Fruit fly (Drosophila melanogaster) whole organism, adult: ENCODE measurements around the gene Irk1.

Source experiments
- CG11617 ChIP-seq: fragments of 200-800 bp; sonication (Bioruptor generic); optimal IDR thresholded peaks from 2 replicates; lab custom pipeline; 2017; ENCODE audit warnings: mild to moderate bottlenecking, missing biosample characterization, missing genetic modification reagents, missing genetic modification characterization
- CG12768 ChIP-seq: fragments of 200-800 bp; sonication (Bioruptor generic); optimal IDR thresholded peaks from 2 replicates; lab custom pipeline; 2017; ENCODE audit warnings: missing biosample characterization, missing genetic modification characterization, mild to moderate bottlenecking, moderate library complexity, missing genetic modification reagents
- CG14711 ChIP-seq: fragments of 200-800 bp; sonication (Bioruptor generic); optimal IDR thresholded peaks from 2 replicates; lab custom pipeline; 2018; ENCODE audit warnings: missing biosample characterization, mild to moderate bottlenecking, missing genetic modification characterization, moderate library complexity
- CG1620 ChIP-seq: fragments of 200-800 bp; sonication (Bioruptor generic); optimal IDR thresholded peaks from 2 replicates; lab custom pipeline; 2016; ENCODE audit warnings: missing biosample characterization, missing genetic modification characterization
- CG33017 ChIP-seq: fragments of 200-800 bp; sonication (Bioruptor generic); optimal IDR thresholded peaks from 2 replicates; lab custom pipeline; 2018; ENCODE audit warnings: missing biosample characterization, mild to moderate bottlenecking, missing genetic modification characterization, moderate library complexity
- CG5204 ChIP-seq: fragments of 200-800 bp; sonication (Bioruptor generic); optimal IDR thresholded peaks from 2 replicates; lab custom pipeline; 2016; ENCODE audit warnings: missing biosample characterization, missing genetic modification characterization
- CG7045 ChIP-seq: fragments of 200-800 bp; sonication (Bioruptor generic); optimal IDR thresholded peaks from 2 replicates; lab custom pipeline; 2017; ENCODE audit warnings: missing biosample characterization, mild to moderate bottlenecking, missing genetic modification characterization
- CG7101 ChIP-seq: fragments of 200-800 bp; sonication (Bioruptor generic); optimal IDR thresholded peaks from 2 replicates; lab custom pipeline; 2018; ENCODE audit warnings: missing biosample characterization, mild to moderate bottlenecking, missing genetic modification characterization, moderate library complexity
- Clk ChIP-seq: fragments of 200-800 bp; sonication (Bioruptor generic); optimal IDR thresholded peaks from 2 replicates; lab custom pipeline; 2017; ENCODE audit warnings: missing biosample characterization, missing genetic modification characterization
- Crg-1 ChIP-seq: fragments of 200-800 bp; sonication (Bioruptor generic); optimal IDR thresholded peaks from 2 replicates; lab custom pipeline; 2016; ENCODE audit warnings: missing biosample characterization, missing genetic modification characterization
- Hr96 ChIP-seq: fragments of 200-800 bp; sonication (Bioruptor generic); optimal IDR thresholded peaks from 2 replicates; lab custom pipeline; 2016; ENCODE audit warnings: missing biosample characterization, missing genetic modification characterization
- Mnt ChIP-seq: fragments of 200-800 bp; sonication (Bioruptor generic); optimal IDR thresholded peaks from 2 replicates; lab custom pipeline; 2016; ENCODE audit warnings: missing biosample characterization, mild to moderate bottlenecking, missing genetic modification characterization
- bab1 ChIP-seq: fragments of 200-800 bp; sonication (Bioruptor generic); optimal IDR thresholded peaks from 3 replicates; lab custom pipeline; 2019; ENCODE audit warnings: missing biosample characterization, mild to moderate bottlenecking, missing genetic modification characterization, moderate library complexity
- cic ChIP-seq: fragments of 200-800 bp; sonication (Bioruptor generic); optimal IDR thresholded peaks from 2 replicates; lab custom pipeline; 2017; ENCODE audit warnings: missing biosample characterization, mild to moderate bottlenecking, missing genetic modification characterization, moderate library complexity
- cnc ChIP-seq, 2 experiments: fragments of >200 bp; optimal IDR thresholded peaks; 2 replicates each; lab custom pipeline; 2017
- kay ChIP-seq: fragments of 200-800 bp; sonication (Bioruptor generic); peaks from one replicate; lab custom pipeline; 2016; ENCODE audit warnings: missing biosample characterization, missing genetic modification characterization, borderline replicate concordance
- ovo ChIP-seq: fragments of 200-800 bp; sonication (Bioruptor generic); optimal IDR thresholded peaks from 2 replicates; lab custom pipeline; 2016; ENCODE audit warnings: missing biosample characterization, missing genetic modification characterization
- pad ChIP-seq: fragments of 200-800 bp; sonication (Bioruptor generic); optimal IDR thresholded peaks from 3 replicates; lab custom pipeline; 2017; ENCODE audit warnings: missing biosample characterization, missing genetic modification characterization, mild to moderate bottlenecking, moderate library complexity, missing genetic modification reagents
- tj ChIP-seq: fragments of 200-800 bp; sonication (Bioruptor generic); optimal IDR thresholded peaks from 3 replicates; lab custom pipeline; 2017; ENCODE audit warnings: missing biosample characterization, mild to moderate bottlenecking, missing genetic modification characterization, moderate library complexity
- toe ChIP-seq: fragments of 200-800 bp; sonication (Bioruptor generic); optimal IDR thresholded peaks from 2 replicates; lab custom pipeline; 2016; ENCODE audit warnings: missing biosample characterization, missing genetic modification characterization

Irk1 gene

dm6 chr3R:23138439-23138838 is 29.7 kb upstream of the Irk1 start:
- TF ChIP-seq toe (GFP tag; lab: Kevin White, UChicago), result no peak
- no peak for TF ChIP-seq Hr96 (GFP tag; lab: Kevin White, UChicago)
- TF ChIP-seq CG7101 (tag; lab: Kevin White, UChicago), result no peak
- TF ChIP-seq CG12768 (GFP tag; lab: Kevin White, UChicago), result no peak
- no peak for TF ChIP-seq Clk
- no peak for TF ChIP-seq CG5204 (GFP tag; lab: Kevin White, UChicago)
- TF ChIP-seq Mnt (GFP tag; lab: Kevin White, UChicago), result no peak
- no peak for TF ChIP-seq CG14711 (tag; lab: Kevin White, UChicago)
- TF ChIP-seq bab1, result no peak
- TF ChIP-seq CG11617 (GFP tag; lab: Kevin White, UChicago), result no peak
- TF ChIP-seq kay, result no peak
- no peak for TF ChIP-seq CG1620 (GFP tag; lab: Kevin White, UChicago)
- no peak for TF ChIP-seq pad (GFP tag; lab: Kevin White, UChicago)
- TF ChIP-seq CG7045 (GFP tag; lab: Kevin White, UChicago), result no peak
- TF ChIP-seq tj (GFP tag; lab: Kevin White, UChicago), result no peak
- no peak for TF ChIP-seq Crg-1 (GFP tag; lab: Kevin White, UChicago)
- TF ChIP-seq cnc (optimal IDR thresholded peaks at IDR 0.05; lab: Kevin White, UChicago), result no peak
- no peak for TF ChIP-seq cic (GFP tag; lab: Kevin White, UChicago)

dm6 chr3R:23138992-23139633 is 29.0 kb upstream of the Irk1 start:
- TF ChIP-seq Crg-1 (GFP tag; lab: Kevin White, UChicago) (no peak), pad (GFP tag; lab: Kevin White, UChicago) (no peak), cic (GFP tag; lab: Kevin White, UChicago) (peak; percentile 71), CG1620 (GFP tag; lab: Kevin White, UChicago) (no peak), CG12768 (GFP tag; lab: Kevin White, UChicago) (peak; percentile 69), CG7045 (GFP tag; lab: Kevin White, UChicago) (no peak), Mnt (GFP tag; lab: Kevin White, UChicago) (no peak), CG11617 (GFP tag; lab: Kevin White, UChicago) (no peak)

dm6 chr3R:23139634-23140010 is 28.5 kb upstream of the Irk1 start:
- TF ChIP-seq CG12768 (GFP tag; lab: Kevin White, UChicago), result peak; percentile 41
- peak; percentile 37 for TF ChIP-seq CG7045 (GFP tag; lab: Kevin White, UChicago)
- no peak for TF ChIP-seq bab1
- no peak for TF ChIP-seq cnc (optimal IDR thresholded peaks at IDR 0.05; lab: Kevin White, UChicago)
- peak; percentile 1 for TF ChIP-seq Hr96 (GFP tag; lab: Kevin White, UChicago)
- TF ChIP-seq CG5204 (GFP tag; lab: Kevin White, UChicago), result no peak
- TF ChIP-seq tj (GFP tag; lab: Kevin White, UChicago), result no peak
- peak; percentile 15 for TF ChIP-seq Clk
- peak; percentile 14 for TF ChIP-seq toe (GFP tag; lab: Kevin White, UChicago)
- no peak for TF ChIP-seq ovo (GFP tag; lab: Kevin White, UChicago)
- TF ChIP-seq Crg-1 (GFP tag; lab: Kevin White, UChicago), result no peak
- peak; percentile 5 for TF ChIP-seq pad (GFP tag; lab: Kevin White, UChicago)
- peak; percentile 28 for TF ChIP-seq Mnt (GFP tag; lab: Kevin White, UChicago)
- peak; percentile 53 for TF ChIP-seq CG11617 (GFP tag; lab: Kevin White, UChicago)
- TF ChIP-seq CG1620 (GFP tag; lab: Kevin White, UChicago), result no peak
- TF ChIP-seq CG7101 (tag; lab: Kevin White, UChicago), result peak; percentile 11
- TF ChIP-seq CG14711 (tag; lab: Kevin White, UChicago), result no peak

dm6 chr3R:23140280-23140679 is 27.8 kb upstream of the Irk1 start:
- TF ChIP-seq cnc (optimal IDR thresholded peaks at IDR 0.05; lab: Kevin White, UChicago) (peak; percentile 11 to 52), CG5204 (GFP tag; lab: Kevin White, UChicago) (no peak)

dm6 chr3R:23141113-23141512 is 27.0 kb upstream of the Irk1 start:
- TF ChIP-seq cnc (optimal IDR thresholded peaks at IDR 0.05; lab: Kevin White, UChicago) (no peak), tj (GFP tag; lab: Kevin White, UChicago) (no peak)

dm6 chr3R:23141678-23142338 is 26.3 kb upstream of the Irk1 start, which contains the start of gene hh:
TSS of gene hh (minus strand) at chr3R:23141906.
- TF ChIP-seq toe (GFP tag; lab: Kevin White, UChicago), result no peak
- TF ChIP-seq cic (GFP tag; lab: Kevin White, UChicago), result no peak
- no peak for TF ChIP-seq CG1620 (GFP tag; lab: Kevin White, UChicago)
- TF ChIP-seq CG11617 (GFP tag; lab: Kevin White, UChicago), result no peak
- no peak for TF ChIP-seq CG14711 (tag; lab: Kevin White, UChicago)
- no peak for TF ChIP-seq cnc (optimal IDR thresholded peaks at IDR 0.05; lab: Kevin White, UChicago)
- TF ChIP-seq CG33017 (tag; lab: Kevin White, UChicago), result no peak
- no peak for TF ChIP-seq bab1
- TF ChIP-seq CG5204 (GFP tag; lab: Kevin White, UChicago), result no peak
